Worm (Caenorhabditis elegans): ENCODE data around the gene nlp-18.

DNA sequence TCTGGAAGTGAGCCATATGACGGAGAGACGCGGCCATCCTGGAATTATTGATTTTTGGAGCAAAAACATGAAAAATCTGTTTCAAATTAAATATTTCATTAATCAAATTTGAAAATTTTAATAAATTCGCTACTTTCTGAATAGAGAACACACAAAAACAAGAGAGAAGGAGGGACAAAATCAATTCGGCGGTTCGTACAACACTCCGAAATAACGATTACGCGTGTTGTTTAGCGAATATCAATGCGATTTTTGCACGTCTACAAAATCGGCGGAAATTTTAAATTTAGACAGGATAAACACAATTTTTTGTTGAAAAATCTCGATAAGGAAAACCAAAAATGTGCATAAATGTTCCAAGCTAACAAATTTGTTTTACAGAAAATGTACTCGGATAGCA is 19.7 kb upstream of the nlp-18 start, which contains the start of the genes sdhd-1 and ilkp-1:
- TF ChIP-seq pha-4 (GFP tag; IDR thresholded peaks at IDR 0.05) (no peak), pha-4 (tag; optimal IDR thresholded peaks at IDR 0.05) (no peak), nhr-10 (tag; optimal IDR thresholded peaks at IDR 0.05) (no peak), madf-9 (GFP tag; conservative IDR thresholded peaks at IDR 0.05) (no peak), nhr-41 (GFP tag; IDR thresholded peaks at IDR 0.05) (no peak), fkh-10 (GFP tag; optimal IDR thresholded peaks at IDR 0.05) (no peak), unc-62 (GFP tag; optimal IDR thresholded peaks at IDR 0.05 in 1 of 2) (no peak), unc-62 (tag; optimal IDR thresholded peaks at IDR 0.05) (no peak), unc-130 (GFP tag; optimal IDR thresholded peaks at IDR 0.05) (no peak), ztf-11 (tag; optimal IDR thresholded peaks at IDR 0.05) (no peak), dpl-1 (GFP tag; optimal IDR thresholded peaks at IDR 0.05) (peak; percentile 86), R02D3.7 (tag; optimal IDR thresholded peaks at IDR 0.05) (no peak), aly-2 (tag; optimal IDR thresholded peaks at IDR 0.05) (no peak), ZK546.5 (tag; optimal IDR thresholded peaks at IDR 0.05) (no peak), egl-27 (tag; optimal IDR thresholded peaks at IDR 0.05) (no peak)

Data from whole organism, L4 larva.